Worm (Caenorhabditis elegans) whole organism, L4 larva: ENCODE data around the gene C03H5.5.

Experiments used
- D1046.2 ChIP-seq: fragments of 200-800 bp; sonication (Bioruptor generic); IDR thresholded peaks from 2 replicates; pipeline ENCODE4 v1.3.6; 2022; ENCODE audit warnings: missing genetic modification characterization, missing compliant biosample characterization
- F37D6.2 ChIP-seq: sonication (generic microtip); optimal IDR thresholded peaks from 2 replicates; lab custom pipeline; 2016; ENCODE audit warnings: mild to moderate bottlenecking, missing genetic modification characterization, missing compliant biosample characterization
- F44E2.7 ChIP-seq: fragments of 200-800 bp; sonication (Bioruptor generic); IDR thresholded peaks from 2 replicates; pipeline ENCODE4 v2.1.2; 2022; ENCODE audit warnings: missing genetic modification characterization, missing compliant biosample characterization
- T26A8.4 ChIP-seq: fragments of 200-800 bp; sonication (Bioruptor generic); IDR thresholded peaks from 2 replicates; pipeline ENCODE4 v1.3.6; 2022; ENCODE audit warnings: missing genetic modification characterization, missing compliant biosample characterization
- Y105C5A.15 ChIP-seq: fragments of 200-800 bp; sonication (Bioruptor generic); IDR thresholded peaks from 2 replicates; pipeline ENCODE4 v1.3.6; 2022; ENCODE audit warnings: missing genetic modification characterization, missing compliant biosample characterization
- ZK546.5 ChIP-seq, 2 experiments: sonication (generic microtip); optimal IDR thresholded peaks; 2 replicates each; lab custom pipeline; 2017; ENCODE audit warnings: missing biosample characterization in 2 of 2, missing genetic modification characterization in 2 of 2
- aha-1 ChIP-seq: fragments of 150-350 bp; peaks from one replicate; lab custom pipeline; 2014; ENCODE audit warnings: missing biosample characterization, missing genetic modification characterization
- aly-2 ChIP-seq: sonication (generic microtip); optimal IDR thresholded peaks from 2 replicates; lab custom pipeline; 2018; ENCODE audit warnings: missing biosample characterization, missing genetic modification characterization
- ama-1 ChIP-seq: fragments of 150-350 bp; optimal IDR thresholded peaks from 2 replicates; lab custom pipeline; 2014; ENCODE audit warnings: inconsistent platforms, mixed read lengths
- attf-4 ChIP-seq: sonication (generic microtip); optimal IDR thresholded peaks from 3 replicates; lab custom pipeline; 2017; ENCODE audit warnings: missing biosample characterization, missing genetic modification characterization
- ceh-20 ChIP-seq: fragments of 200-800 bp; sonication (Bioruptor generic); IDR thresholded peaks from 2 replicates; pipeline ENCODE4 v1.3.6; 2022; ENCODE audit warnings: missing genetic modification reagents, missing genetic modification characterization, missing compliant biosample characterization
- ceh-28 ChIP-seq: fragments of 150-350 bp; optimal IDR thresholded peaks from 2 replicates; lab custom pipeline; 2014; ENCODE audit warnings: missing biosample characterization, missing genetic modification reagents, missing genetic modification characterization
- ceh-62 ChIP-seq: sonication (generic microtip); optimal IDR thresholded peaks from 2 replicates; lab custom pipeline; 2017; ENCODE audit warnings: missing biosample characterization, missing genetic modification characterization
- ces-1 ChIP-seq: fragments of 150-350 bp; sonication (generic microtip); optimal IDR thresholded peaks from 4 replicates; lab custom pipeline; 2014; ENCODE audit warnings: missing biosample characterization, missing genetic modification reagents, missing genetic modification characterization
- daf-12 ChIP-seq: fragments of 150-350 bp; optimal IDR thresholded peaks from 2 replicates; lab custom pipeline; 2014; ENCODE audit warnings: missing biosample characterization, missing genetic modification reagents, missing genetic modification characterization
- daf-16 ChIP-seq, 3 experiments: sonication (generic microtip); optimal IDR thresholded peaks; 2 replicates each; lab custom pipeline; 2016 to 2017; ENCODE audit warnings: missing genetic modification characterization in 3 of 3, missing genetic modification reagents in 3 of 3, mild to moderate bottlenecking in 2 of 3, missing compliant biosample characterization in 2 of 3, missing biosample characterization in 1 of 3, moderate library complexity in 1 of 3
- daf-19 ChIP-seq: fragments of 200-800 bp; sonication (Bioruptor generic); conservative IDR thresholded peaks from 2 replicates; pipeline ENCODE4 v1.3.6; 2022; ENCODE audit warnings: missing genetic modification characterization, missing compliant biosample characterization
- daf-8 ChIP-seq: fragments of 200-800 bp; sonication (Bioruptor generic); IDR thresholded peaks from 2 replicates; pipeline ENCODE4 v1.3.6; 2022; ENCODE audit warnings: missing genetic modification characterization, missing compliant biosample characterization
- dve-1 ChIP-seq: sonication (generic microtip); optimal IDR thresholded peaks from 2 replicates; lab custom pipeline; 2017; ENCODE audit warnings: antibody characterized with exemption, mild to moderate bottlenecking, missing genetic modification characterization, missing compliant biosample characterization; ENCODE audit not compliant: insufficient read depth
- egl-27 ChIP-seq: sonication (generic microtip); optimal IDR thresholded peaks from 3 replicates; lab custom pipeline; 2017; ENCODE audit warnings: missing biosample characterization, missing genetic modification reagents, missing genetic modification characterization
- egl-43 ChIP-seq: fragments of 200-800 bp; sonication (Bioruptor generic); IDR thresholded peaks from 2 replicates; pipeline ENCODE4 v1.3.6; 2022; ENCODE audit warnings: missing genetic modification reagents, missing genetic modification characterization, missing compliant biosample characterization
- fos-1 ChIP-seq: fragments of 150-350 bp; optimal IDR thresholded peaks from 2 replicates; lab custom pipeline; 2014; ENCODE audit warnings: missing biosample characterization, missing genetic modification characterization
- hlh-11 ChIP-seq: fragments of 200-800 bp; sonication (Bioruptor generic); optimal IDR thresholded peaks from 2 replicates; lab custom pipeline; 2018; ENCODE audit warnings: mild to moderate bottlenecking, missing genetic modification characterization, missing compliant biosample characterization
- lim-7 ChIP-seq: fragments of 200-800 bp; sonication (Bioruptor generic); IDR thresholded peaks from 2 replicates; pipeline ENCODE4 v1.3.6; 2022; ENCODE audit warnings: missing genetic modification characterization, missing compliant biosample characterization
- lin-1 ChIP-seq: fragments of 200-800 bp; sonication (Bioruptor generic); IDR thresholded peaks from 2 replicates; pipeline ENCODE4 v1.3.6; 2022; ENCODE audit warnings: missing genetic modification reagents, missing genetic modification characterization, missing compliant biosample characterization
- lin-13 ChIP-seq: fragments of 150-350 bp; optimal IDR thresholded peaks from 2 replicates; lab custom pipeline; 2014; ENCODE audit warnings: missing biosample characterization, missing genetic modification reagents, missing genetic modification characterization
- lin-29 ChIP-seq: fragments of 200-800 bp; sonication (Bioruptor generic); IDR thresholded peaks from 2 replicates; pipeline ENCODE4 v1.3.6; 2022; ENCODE audit warnings: missing genetic modification reagents, missing genetic modification characterization, missing compliant biosample characterization
- lir-3 ChIP-seq: sonication (generic microtip); optimal IDR thresholded peaks from 2 replicates; lab custom pipeline; 2016; ENCODE audit warnings: mild to moderate bottlenecking, missing genetic modification characterization, missing compliant biosample characterization
- lsy-2 ChIP-seq, 2 experiments: fragments of 150-350 bp in 1 of 2; sonication (generic microtip) in 1 of 2; optimal IDR thresholded peaks; 2 replicates each; lab custom pipeline; 2014 to 2017; ENCODE audit warnings: missing biosample characterization in 2 of 2, missing genetic modification characterization in 2 of 2
- madf-9 ChIP-seq: fragments of 200-800 bp; sonication (Bioruptor generic); conservative IDR thresholded peaks from 2 replicates; pipeline ENCODE4 v1.3.6; 2022; ENCODE audit warnings: missing genetic modification reagents, missing genetic modification characterization, missing compliant biosample characterization
- mdt-29 ChIP-seq: fragments of 200-800 bp; sonication (Bioruptor generic); IDR thresholded peaks from 2 replicates; pipeline ENCODE4 v1.3.6; 2022; ENCODE audit warnings: missing genetic modification reagents, missing genetic modification characterization, missing compliant biosample characterization
- mep-1 ChIP-seq: fragments of 150-350 bp; sonication (generic microtip); optimal IDR thresholded peaks from 3 replicates; lab custom pipeline; 2014; ENCODE audit warnings: missing biosample characterization, missing genetic modification characterization
- mes-2 ChIP-seq: sonication (generic microtip); optimal IDR thresholded peaks from 2 replicates; lab custom pipeline; 2016; ENCODE audit warnings: missing genotype, mild to moderate bottlenecking, missing genetic modification characterization, missing compliant biosample characterization; ENCODE audit not compliant: poor library complexity, severe bottlenecking
- mxl-2 ChIP-seq: fragments of 200-800 bp; sonication (Bioruptor generic); conservative IDR thresholded peaks from 2 replicates; pipeline ENCODE4 v1.3.6; 2022; ENCODE audit warnings: missing genetic modification reagents, missing genetic modification characterization, missing compliant biosample characterization
- mxl-3 ChIP-seq: fragments of 200-800 bp; sonication (Bioruptor generic); optimal IDR thresholded peaks from 2 replicates; lab custom pipeline; 2018; ENCODE audit warnings: mild to moderate bottlenecking, missing genetic modification characterization, missing compliant biosample characterization
- nhr-237 ChIP-seq: sonication (generic microtip); optimal IDR thresholded peaks from 2 replicates; lab custom pipeline; 2017; ENCODE audit warnings: missing biosample characterization, missing genetic modification characterization
- nhr-28 ChIP-seq: fragments of 150-350 bp; optimal IDR thresholded peaks from 2 replicates; lab custom pipeline; 2014; ENCODE audit warnings: missing biosample characterization, missing genetic modification characterization
- nhr-41 ChIP-seq: fragments of 200-800 bp; sonication (Bioruptor generic); IDR thresholded peaks from 2 replicates; pipeline ENCODE4 v1.3.6; 2022; ENCODE audit warnings: missing genetic modification reagents, missing genetic modification characterization, missing compliant biosample characterization
- nhr-42 ChIP-seq: fragments of 200-800 bp; sonication (Bioruptor generic); IDR thresholded peaks from 2 replicates; pipeline ENCODE4 v1.3.6; 2022; ENCODE audit warnings: missing genetic modification characterization, missing compliant biosample characterization
- nhr-76 ChIP-seq: fragments of 150-350 bp; optimal IDR thresholded peaks from 2 replicates; lab custom pipeline; 2014; ENCODE audit warnings: missing biosample characterization, missing genetic modification characterization
- nhr-77 ChIP-seq: fragments of 150-350 bp; optimal IDR thresholded peaks from 2 replicates; lab custom pipeline; 2014; ENCODE audit warnings: missing biosample characterization, missing genetic modification characterization
- pha-4 ChIP-seq, 2 experiments: fragments of 150-350 bp in 1 of 2; fragments of 200-800 bp in 1 of 2; sonication (Bioruptor generic) in 1 of 2; IDR thresholded peaks in 1 of 2; optimal IDR thresholded peaks in 1 of 2; 2 replicates each; pipeline versions ENCODE4 v1.3.6 to Lab custom; 2014 to 2022; ENCODE audit warnings: missing genetic modification characterization in 2 of 2, missing genetic modification reagents in 2 of 2, missing biosample characterization in 1 of 2, missing compliant biosample characterization in 1 of 2
- php-3 ChIP-seq: fragments of 200-800 bp; sonication (Bioruptor generic); IDR thresholded peaks from 2 replicates; pipeline ENCODE4 v1.3.6; 2022; ENCODE audit warnings: missing genetic modification reagents, missing genetic modification characterization, missing compliant biosample characterization
- saeg-2 ChIP-seq: fragments of 200-800 bp; sonication (Bioruptor generic); IDR thresholded peaks from 2 replicates; pipeline ENCODE4 v1.3.6; 2022; ENCODE audit warnings: missing genetic modification reagents, missing genetic modification characterization, missing compliant biosample characterization
- skn-1 ChIP-seq: fragments of 150-350 bp; optimal IDR thresholded peaks from 2 replicates; lab custom pipeline; 2014; ENCODE audit warnings: missing biosample characterization, missing genetic modification characterization
- snpc-4 ChIP-seq: fragments of 150-350 bp; optimal IDR thresholded peaks from 2 replicates; lab custom pipeline; 2014; ENCODE audit warnings: missing biosample characterization, missing genetic modification characterization
- spr-1 ChIP-seq: sonication (generic microtip); optimal IDR thresholded peaks from 2 replicates; lab custom pipeline; 2016; ENCODE audit warnings: mild to moderate bottlenecking, missing genetic modification characterization, missing compliant biosample characterization
- unc-39 ChIP-seq: sonication (generic microtip); optimal IDR thresholded peaks from 2 replicates; lab custom pipeline; 2017; ENCODE audit warnings: missing biosample characterization, missing genetic modification characterization
- vab-7 ChIP-seq: fragments of 200-800 bp; sonication (Bioruptor generic); IDR thresholded peaks from 2 replicates; pipeline ENCODE4 v1.3.6; 2022; ENCODE audit warnings: missing genetic modification reagents, missing genetic modification characterization, missing compliant biosample characterization
- zfp-3 ChIP-seq: fragments of 200-800 bp; sonication (Bioruptor generic); conservative IDR thresholded peaks from 2 replicates; pipeline ENCODE4 v1.3.6; 2022; ENCODE audit warnings: missing genetic modification reagents, missing genetic modification characterization, missing compliant biosample characterization
- zip-11 ChIP-seq: fragments of 200-800 bp; sonication (Bioruptor generic); IDR thresholded peaks from 2 replicates; pipeline ENCODE4 v1.3.6; 2022; ENCODE audit warnings: missing genetic modification characterization, missing compliant biosample characterization
- ztf-11 ChIP-seq: fragments of 150-350 bp; optimal IDR thresholded peaks from 2 replicates; lab custom pipeline; 2014; ENCODE audit warnings: missing biosample characterization, missing genetic modification characterization

Gene C03H5.5

DNA sequence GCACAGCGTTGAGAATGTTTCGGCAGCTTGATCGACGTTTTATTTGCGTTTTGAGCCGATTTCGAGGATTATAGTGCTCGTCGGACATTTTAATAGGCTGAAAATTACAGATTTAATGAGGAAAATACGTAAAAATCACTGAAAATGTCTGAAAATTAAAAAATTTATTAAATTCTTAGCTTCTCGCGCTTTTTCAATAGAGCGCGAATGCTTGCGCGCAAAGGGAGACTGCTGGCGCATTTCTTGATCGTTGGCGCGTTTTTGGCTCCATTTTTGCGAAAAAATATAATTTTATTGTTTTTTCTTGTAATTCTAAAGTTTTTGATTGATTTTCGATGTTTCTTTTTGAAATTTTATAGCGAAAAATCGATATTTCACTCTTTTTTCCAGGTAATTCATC is 25.7 kb upstream of the C03H5.5 start, which contains the start of the genes dnsn-1 and C24H12.4 (continued):
- peak; percentile 47; the same call in 1 of the 2 replicates for TF ChIP-seq madf-9
- TF ChIP-seq lin-29 (GFP tag; lab: Robert Waterston, UW), result no peak
- TF ChIP-seq nhr-42 (GFP tag; lab: Robert Waterston, UW), result peak; percentile 85
- TF ChIP-seq egl-43 (GFP tag; lab: Robert Waterston, UW), result no peak
- TF ChIP-seq nhr-28, result peak; percentile 76
- peak; percentile 89 for TF ChIP-seq T26A8.4 (GFP tag; lab: Robert Waterston, UW)
- peak; percentile 85 for TF ChIP-seq F37D6.2 (tag; lab: Kevin White, UChicago)
- no peak for TF ChIP-seq D1046.2 (GFP tag; lab: Robert Waterston, UW)
- TF ChIP-seq ceh-62 (tag; lab: Kevin White, UChicago), result no peak
- no peak for TF ChIP-seq nhr-237 (tag; lab: Kevin White, UChicago)
- peak; percentile 97 for TF ChIP-seq dve-1 (tag; lab: Kevin White, UChicago)
- no peak for TF ChIP-seq mxl-2 (GFP tag; lab: Robert Waterston, UW)
- TF ChIP-seq ama-1 (lab: Kevin White, UChicago), result peak; percentile 64
- TF ChIP-seq zip-11, result no peak
- TF ChIP-seq hlh-11 (tag; lab: Kevin White, UChicago), result peak; percentile 77
- no peak for TF ChIP-seq lim-7
- TF ChIP-seq zfp-3, result peak; percentile 75
- TF ChIP-seq unc-39 (tag; lab: Kevin White, UChicago), result no peak
- TF ChIP-seq ceh-28 (tag; lab: Kevin White, UChicago), result no peak
- no peak for TF ChIP-seq nhr-76
- TF ChIP-seq vab-7 (GFP tag; lab: Robert Waterston, UW), result no peak
- TF ChIP-seq php-3 (GFP tag; lab: Robert Waterston, UW), result peak; percentile 66
- no peak for TF ChIP-seq attf-4 (tag; lab: Kevin White, UChicago)
- TF ChIP-seq mep-1 (tag; lab: Kevin White, UChicago), result peak; percentile 93
- no peak for TF ChIP-seq egl-27 (tag; lab: Kevin White, UChicago)
- no peak for TF ChIP-seq daf-8
- TF ChIP-seq Y105C5A.15, result no peak
- peak; percentile 77 for TF ChIP-seq nhr-77 (tag; lab: Kevin White, UChicago)
- TF ChIP-seq fos-1 (tag; lab: Kevin White, UChicago), result no peak
- TF ChIP-seq daf-19 (GFP tag; lab: Robert Waterston, UW), result peak; percentile 76; the same call in 1 of the 2 replicates
- TF ChIP-seq mdt-29, result no peak
- TF ChIP-seq mes-2 (tag; lab: Kevin White, UChicago), result peak; percentile 95
- TF ChIP-seq F44E2.7 (GFP tag; lab: Robert Waterston, UW), result no peak
- TF ChIP-seq mxl-3 (GFP tag; lab: Kevin White, UChicago), result no peak
- peak; percentile 10 for TF ChIP-seq aha-1
- TF ChIP-seq lin-1 (GFP tag; lab: Robert Waterston, UW), result peak; percentile 47; the same call in 1 of the 2 replicates
- no peak for TF ChIP-seq ces-1 (GFP tag; lab: Kevin White, UChicago)
- TF ChIP-seq pha-4 (GFP tag; IDR thresholded peaks at IDR 0.05; lab: Robert Waterston, UW), result peak; percentile 80
- TF ChIP-seq pha-4 (tag; optimal IDR thresholded peaks at IDR 0.05; lab: Kevin White, UChicago), result peak; percentile 77
- TF ChIP-seq nhr-41 (GFP tag; lab: Robert Waterston, UW), result no peak
- TF ChIP-seq lsy-2 (tag; optimal IDR thresholded peaks at IDR 0.05; lab: Kevin White, UChicago), result peak in 1 of 2 experiments; percentile 96
- TF ChIP-seq daf-12 (tag; lab: Kevin White, UChicago), result no peak
- TF ChIP-seq spr-1, result peak; percentile 80
- peak; percentile 77 for TF ChIP-seq ceh-20 (GFP tag; lab: Robert Waterston, UW)
- no peak for TF ChIP-seq aly-2
- no peak for TF ChIP-seq lir-3 (tag; lab: Kevin White, UChicago)
- peak; percentile 74 for TF ChIP-seq lin-13 (GFP tag; lab: Kevin White, UChicago)
- TF ChIP-seq snpc-4 (tag; lab: Kevin White, UChicago), result no peak
- no peak for TF ChIP-seq ztf-11
- peak in 1 of 2 experiments; percentile 48 for TF ChIP-seq daf-16 (GFP tag; optimal IDR thresholded peaks at IDR 0.05; lab: Kevin White, UChicago)
- no peak for TF ChIP-seq daf-16 (tag; optimal IDR thresholded peaks at IDR 0.05; lab: Kevin White, UChicago)
- no peak for TF ChIP-seq saeg-2 (GFP tag; lab: Robert Waterston, UW)
- TF ChIP-seq ZK546.5 (tag; optimal IDR thresholded peaks at IDR 0.05; lab: Kevin White, UChicago), result peak in 1 of 2 experiments; percentile 33
- TF ChIP-seq skn-1 (tag; lab: Kevin White, UChicago), result no peak
